Worm (Caenorhabditis elegans) whole organism, late embryonic: ENCODE results near the gene R08C7.5.

Experiments used
- K02D7.2 ChIP-seq: sonication (generic microtip); optimal IDR thresholded peaks from 2 replicates; lab custom pipeline; 2017; ENCODE audit warnings: mild to moderate bottlenecking, missing genetic modification characterization, missing compliant biosample characterization
- ceh-30 ChIP-seq: fragments of 150-350 bp; optimal IDR thresholded peaks from 2 replicates; lab custom pipeline; 2014; ENCODE audit warnings: missing biosample characterization, missing genetic modification characterization
- dve-1 ChIP-seq: sonication (generic microtip); optimal IDR thresholded peaks from 2 replicates; lab custom pipeline; 2017; ENCODE audit warnings: antibody characterized with exemption, mild to moderate bottlenecking, missing genetic modification characterization, missing compliant biosample characterization
- hlh-6 ChIP-seq: sonication (generic microtip); optimal IDR thresholded peaks from 2 replicates; lab custom pipeline; 2016; ENCODE audit warnings: missing genotype, missing genetic modification characterization, missing compliant biosample characterization
- odd-2 ChIP-seq: sonication (generic microtip); optimal IDR thresholded peaks from 2 replicates; lab custom pipeline; 2017; ENCODE audit warnings: antibody characterized with exemption, mild to moderate bottlenecking, missing genetic modification characterization, missing compliant biosample characterization
- pha-4 ChIP-seq: fragments of 150-350 bp; optimal IDR thresholded peaks from 2 replicates; lab custom pipeline; 2018; ENCODE audit warnings: missing biosample characterization, missing genetic modification reagents, missing genetic modification characterization
- ttx-3 ChIP-seq: sonication (generic microtip); optimal IDR thresholded peaks from 2 replicates; lab custom pipeline; 2016; ENCODE audit warnings: missing genetic modification reagents, missing genetic modification characterization, missing compliant biosample characterization

DNA sequence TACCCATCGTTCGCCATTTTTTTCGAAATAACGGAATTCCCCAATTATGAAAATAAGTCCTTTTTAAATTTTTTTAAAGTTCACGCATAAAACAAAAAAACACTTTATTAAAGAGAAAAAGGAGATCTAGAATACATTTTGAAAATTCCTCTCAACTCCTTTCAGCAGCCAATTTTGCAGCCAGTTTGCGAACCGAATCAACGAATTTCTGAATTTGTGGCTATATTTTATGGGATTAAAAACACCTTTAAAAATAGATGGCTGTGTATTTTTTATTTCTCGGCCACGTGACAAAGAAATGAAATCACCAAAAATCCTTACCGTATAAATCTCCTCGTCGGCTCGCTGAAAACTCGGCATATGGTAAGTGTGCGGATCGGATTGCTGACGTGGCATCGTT is 50.0 kb downstream of the R08C7.5 start, which contains the start of gene M01H9.10:
- TF ChIP-seq ceh-30 (tag; lab: Kevin White, UChicago) (no peak), K02D7.2 (no peak), hlh-6 (tag; lab: Kevin White, UChicago) (no peak), odd-2 (tag; lab: Kevin White, UChicago) (no peak), dve-1 (tag; lab: Kevin White, UChicago) (no peak), ttx-3 (tag; lab: Kevin White, UChicago) (no peak), pha-4 (no peak)
